Worm (Caenorhabditis elegans): ENCODE data around the gene alh-3.

DNA sequence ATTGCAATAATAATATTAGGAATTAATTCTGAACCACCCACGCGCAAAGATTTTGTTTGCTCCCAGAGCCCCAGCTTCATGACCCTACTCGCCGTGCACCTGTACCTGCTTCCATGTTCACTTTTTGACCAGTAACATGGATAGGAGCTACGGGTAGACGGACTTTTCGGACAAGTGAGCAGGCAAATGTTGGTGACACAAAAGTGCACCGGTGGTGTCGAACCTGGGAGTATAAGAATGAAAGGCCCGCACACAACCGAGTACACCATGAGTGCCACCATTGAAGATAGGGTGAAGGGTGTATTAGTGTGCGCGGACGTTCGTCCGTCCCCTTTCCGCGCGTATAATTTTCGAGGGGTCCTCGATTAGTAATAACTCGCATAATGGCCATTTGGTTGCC is 3.5 kb downstream of the alh-3 start:
- TF ChIP-seq med-1 (GFP tag; optimal IDR thresholded peaks at IDR 0.05; ENCODE audit: insufficient read depth) (peak; percentile 94), flt-1 (GFP tag; IDR thresholded peaks at IDR 0.05) (peak; percentile 99), cog-1 (tag; optimal IDR thresholded peaks at IDR 0.05) (peak; percentile 99), ztf-23 (GFP tag; IDR thresholded peaks at IDR 0.05) (peak; percentile 97), ref-1 (GFP tag; conservative IDR thresholded peaks at IDR 0.05) (peak; percentile 99)
